Worm (Caenorhabditis elegans) whole organism, L4/young adult: Measurements from ENCODE around the gene F35F11.2.

Source experiments
- W03F9.2 ChIP-seq: fragments of 150-350 bp; optimal IDR thresholded peaks from 2 replicates; lab custom pipeline; 2014; ENCODE audit warnings: missing biosample characterization, missing genetic modification characterization
- dao-5 ChIP-seq: sonication (generic microtip); optimal IDR thresholded peaks from 2 replicates; lab custom pipeline; 2016; ENCODE audit warnings: missing genotype, missing genetic modification characterization, moderate library complexity, missing compliant biosample characterization
- him-1 ChIP-seq: sonication (generic microtip); optimal IDR thresholded peaks from 2 replicates; lab custom pipeline; 2016; ENCODE audit warnings: missing genotype, missing genetic modification reagents, missing genetic modification characterization, missing compliant biosample characterization

- TF ChIP-seq W03F9.2 (tag; lab: Kevin White, UChicago) (no peak), dao-5 (tag; lab: Kevin White, UChicago) (no peak), him-1 (tag; lab: Kevin White, UChicago) (no peak)
Observed at ce11 chrIV:4021847-4022780, 18.0 kb upstream of the F35F11.2 start.
